Worm (Caenorhabditis elegans) whole organism, L3 larva: ENCODE data around the gene frpr-15.

ENCODE experiments used
- R02D3.7 ChIP-seq: fragments of 150-350 bp; optimal IDR thresholded peaks from 2 replicates; lab custom pipeline; 2014; ENCODE audit warnings: missing biosample characterization, missing genetic modification characterization
- elt-1 ChIP-seq: fragments of 150-350 bp; optimal IDR thresholded peaks from 2 replicates; lab custom pipeline; 2014; ENCODE audit warnings: missing biosample characterization, missing genetic modification characterization
- nhr-67 ChIP-seq: fragments of 150-350 bp; optimal IDR thresholded peaks from 2 replicates; lab custom pipeline; 2014; ENCODE audit warnings: missing biosample characterization, missing genetic modification characterization
- unc-39 ChIP-seq: sonication (generic microtip); optimal IDR thresholded peaks from 4 replicates; lab custom pipeline; 2017; ENCODE audit warnings: missing biosample characterization, missing genetic modification characterization

DNA sequence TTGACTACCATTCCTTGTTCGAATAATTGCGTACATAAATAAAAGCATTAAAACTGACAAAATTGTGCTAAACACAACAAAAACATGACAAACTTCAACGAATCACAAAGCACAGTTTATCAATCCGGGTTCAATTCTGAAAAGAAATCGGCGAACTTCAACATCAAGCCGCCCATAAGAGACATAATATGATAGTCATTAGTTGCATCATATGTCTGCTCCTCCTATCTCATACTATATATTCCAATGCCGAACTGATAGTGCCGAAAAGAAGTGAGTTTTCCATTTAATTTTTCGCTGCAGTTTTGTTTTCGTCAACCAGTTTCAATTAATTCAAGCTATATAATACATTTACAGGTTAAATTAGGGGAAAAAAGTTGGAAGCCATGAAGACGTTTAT, 61.8 kb downstream of the frpr-15 start, which contains the start of gene hrg-7:
- no peak for TF ChIP-seq nhr-67 (tag; lab: Kevin White, UChicago)
- TF ChIP-seq elt-1 (tag; lab: Kevin White, UChicago), result no peak
- no peak for TF ChIP-seq unc-39 (tag; lab: Kevin White, UChicago)
- TF ChIP-seq R02D3.7 (tag; lab: Kevin White, UChicago), result no peak
